Fruit fly (Drosophila melanogaster) S2 (cell line): Measurements from ENCODE around the gene CG13601.

ENCODE experiments used
- CG8478 ChIP-seq: fragments of >200 bp; optimal IDR thresholded peaks from 2 replicates; lab custom pipeline; 2018
- CTCF ChIP-seq, 2 experiments: fragments of >200 bp; optimal IDR thresholded peaks; 2 replicates each; lab custom pipeline; 2018

DNA sequence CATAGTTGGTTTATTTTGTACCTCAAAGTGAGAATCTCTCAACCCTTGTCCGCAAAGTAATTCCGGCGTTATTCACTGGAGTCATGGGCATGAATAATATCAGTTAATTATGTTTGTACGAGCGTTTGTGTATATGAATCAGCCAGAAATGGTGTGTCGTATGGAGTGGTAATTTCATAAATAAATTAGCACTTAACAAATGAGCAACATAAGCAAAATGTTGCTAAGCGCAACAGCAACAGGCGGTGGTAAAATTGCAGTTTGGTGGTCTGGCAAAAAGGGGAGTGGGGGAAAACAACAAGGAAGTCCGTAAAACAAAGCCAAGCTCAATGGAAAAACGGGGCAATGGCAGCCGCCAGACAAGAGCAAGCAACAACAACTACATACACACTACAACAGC lies 41.8 kb downstream of the CG13601 start:
- TF ChIP-seq CG8478 (lab: Kevin White, UChicago) (no peak), CTCF (optimal IDR thresholded peaks at IDR 0.05; lab: Kevin White, UChicago) (no peak)
